Worm (Caenorhabditis elegans) whole organism, L1 larva: ENCODE results near the gene C04C3.4.

ENCODE experiments used
- ama-1 ChIP-seq: fragments of 150-350 bp; optimal IDR thresholded peaks from 2 replicates; lab custom pipeline; 2014
- elt-2 ChIP-seq: sonication (generic microtip); optimal IDR thresholded peaks from 2 replicates; lab custom pipeline; 2016; ENCODE audit warnings: missing genetic modification characterization, mild to moderate bottlenecking, inconsistent platforms, missing compliant biosample characterization, missing genetic modification reagents
- elt-3 ChIP-seq, 6 experiments: fragments of 150-350 bp in 1 of 6; sonication (generic microtip); optimal IDR thresholded peaks; 2 replicates each; lab custom pipeline; 2017 to 2018; ENCODE audit warnings: missing biosample characterization in 6 of 6, missing genetic modification characterization in 6 of 6, inconsistent platforms in 1 of 6
- fkh-10 ChIP-seq: sonication (generic microtip); optimal IDR thresholded peaks from 2 replicates; lab custom pipeline; 2017; ENCODE audit warnings: missing biosample characterization, missing genetic modification reagents, missing genetic modification characterization
- irx-1 ChIP-seq: sonication (generic microtip); optimal IDR thresholded peaks from 2 replicates; lab custom pipeline; 2016; ENCODE audit warnings: missing genetic modification characterization, missing compliant biosample characterization
- nhr-28 ChIP-seq: fragments of 150-350 bp; optimal IDR thresholded peaks from 2 replicates; lab custom pipeline; 2014; ENCODE audit warnings: missing biosample characterization, missing genetic modification characterization
- tlp-1 ChIP-seq: fragments of 150-350 bp; optimal IDR thresholded peaks from 2 replicates; lab custom pipeline; 2014; ENCODE audit warnings: missing biosample characterization, missing genetic modification characterization
- unc-130 ChIP-seq: fragments of 150-350 bp; optimal IDR thresholded peaks from 2 replicates; lab custom pipeline; 2017; ENCODE audit warnings: missing biosample characterization, missing genetic modification characterization, inconsistent platforms
- unc-62 ChIP-seq: fragments of 150-350 bp; optimal IDR thresholded peaks from 2 replicates; lab custom pipeline; 2014; ENCODE audit warnings: missing biosample characterization, missing genetic modification reagents, missing genetic modification characterization
- xbp-1 ChIP-seq: sonication (generic microtip); optimal IDR thresholded peaks from 2 replicates; lab custom pipeline; 2016; ENCODE audit warnings: missing genetic modification characterization, missing compliant biosample characterization
- zip-4 ChIP-seq: fragments of 200-800 bp; sonication (Bioruptor generic); optimal IDR thresholded peaks from 2 replicates; lab custom pipeline; 2018; ENCODE audit warnings: mild to moderate bottlenecking, missing genetic modification characterization, moderate library complexity, missing compliant biosample characterization
- ztf-11 ChIP-seq, 2 experiments: sonication (generic microtip); optimal IDR thresholded peaks; 2 replicates each; lab custom pipeline; 2016 to 2017; ENCODE audit warnings: missing genetic modification characterization in 2 of 2, missing biosample characterization in 1 of 2, missing compliant biosample characterization in 1 of 2

ce11 chrIV:3345484-3345883, 48.7 kb upstream of the C04C3.4 start:
- TF ChIP-seq nhr-28 (tag; lab: Kevin White, UChicago) (no peak), unc-62 (GFP tag; lab: Kevin White, UChicago) (no peak), tlp-1 (tag; lab: Kevin White, UChicago) (no peak), unc-130 (tag; lab: Kevin White, UChicago) (no peak), fkh-10 (GFP tag; lab: Kevin White, UChicago) (no peak), elt-2 (no peak), ztf-11 (tag; optimal IDR thresholded peaks at IDR 0.05; lab: Kevin White, UChicago) (no peak), ama-1 (no peak), elt-3 (tag; optimal IDR thresholded peaks at IDR 0.05; lab: Kevin White, UChicago) (no peak), xbp-1 (tag; lab: Kevin White, UChicago) (no peak), irx-1 (tag; lab: Kevin White, UChicago) (no peak), zip-4 (GFP tag; lab: Kevin White, UChicago) (no peak)
